Worm (Caenorhabditis elegans): ENCODE results near the gene pfk-1.2.
A peak's percentile ranks its signal among the peaks of the same experiment; 100 is the strongest.

pfk-1.2 gene

DNA sequence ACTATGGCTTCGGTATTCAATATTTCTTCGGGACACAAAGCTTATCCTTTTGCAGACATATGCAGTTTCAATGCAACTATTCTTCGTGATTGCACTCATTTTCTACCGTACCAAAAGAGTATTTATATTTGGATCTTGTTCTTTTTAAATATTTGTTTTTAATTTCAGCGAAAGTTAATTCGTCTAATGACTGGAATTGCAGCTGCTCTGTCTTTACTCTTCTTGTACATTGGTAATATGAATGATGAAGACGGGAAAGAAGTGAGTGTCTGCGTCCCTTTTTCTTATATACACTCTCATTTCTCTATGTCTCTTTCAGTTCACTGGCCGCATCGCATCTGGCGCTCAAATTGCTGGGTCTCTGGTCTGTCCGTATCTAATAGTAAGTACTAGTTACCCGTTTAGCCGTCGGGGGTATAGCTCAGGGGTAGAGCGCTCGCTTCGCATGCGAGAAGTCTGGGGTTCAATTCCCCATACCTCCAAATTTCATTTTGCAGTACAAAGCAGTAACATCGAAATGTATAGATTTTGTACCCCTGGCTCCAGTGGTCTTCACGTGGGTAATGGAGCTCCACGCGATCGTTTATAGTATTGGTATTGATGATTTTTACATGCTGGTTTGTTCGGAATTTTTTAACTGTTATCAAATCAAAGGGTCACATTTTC lies 28.3 kb upstream of the pfk-1.2 start (continued):
- no peak for TF ChIP-seq F57C9.4 (tag; optimal IDR thresholded peaks at IDR 0.05)
- TF ChIP-seq C17E4.6 (GFP tag; IDR thresholded peaks at IDR 0.05), result no peak
- TF ChIP-seq sptf-2 (GFP tag; optimal IDR thresholded peaks at IDR 0.05), result peak; percentile 47
- peak; percentile 81 for TF ChIP-seq ZK185.1 (tag; optimal IDR thresholded peaks at IDR 0.05; ENCODE audit: poor library complexity, severe bottlenecking)
- TF ChIP-seq mxl-1 (tag; optimal IDR thresholded peaks at IDR 0.05), result peak; percentile 30
- TF ChIP-seq lin-26 (GFP tag; IDR thresholded peaks at IDR 0.05), result peak; percentile 87
- TF ChIP-seq ztf-18 (tag; optimal IDR thresholded peaks at IDR 0.05), result peak; percentile 78
- peak; percentile 16; the same call in 1 of the 2 replicates for TF ChIP-seq ceh-100 (GFP tag; IDR thresholded peaks at IDR 0.05)
- peak; percentile 64 for TF ChIP-seq atf-7 (tag; optimal IDR thresholded peaks at IDR 0.05)
- TF ChIP-seq nhr-90 (tag; optimal IDR thresholded peaks at IDR 0.05), result peak; percentile 58
- peak; percentile 41 for TF ChIP-seq madf-10 (tag; optimal IDR thresholded peaks at IDR 0.05)
- TF ChIP-seq xnd-1 (tag; optimal IDR thresholded peaks at IDR 0.05), result no peak
- peak; percentile 43 for TF ChIP-seq F52B5.7 (tag; optimal IDR thresholded peaks at IDR 0.05)
- TF ChIP-seq chd-7 (tag; optimal IDR thresholded peaks at IDR 0.05), result peak; percentile 79
- TF ChIP-seq Y67H2A.10 (GFP tag; conservative IDR thresholded peaks at IDR 0.05), result no peak
- peak; percentile 20 for TF ChIP-seq sdz-38 (tag; optimal IDR thresholded peaks at IDR 0.05)
- peak; percentile 43; the same call in 1 of the 2 replicates for TF ChIP-seq C06A6.2 (GFP tag; conservative IDR thresholded peaks at IDR 0.05)
- TF ChIP-seq bed-1 (GFP tag; IDR thresholded peaks at IDR 0.05), result peak; percentile 64; the same call in 1 of the 2 replicates
- TF ChIP-seq ceh-58 (GFP tag; IDR thresholded peaks at IDR 0.05), result 0 out of 2 replicates have a peak, but pooled peaks have one; percentile 36
- peak; percentile 40 for TF ChIP-seq somi-1 (GFP tag; optimal IDR thresholded peaks at IDR 0.05)
- TF ChIP-seq rec-8 (tag; optimal IDR thresholded peaks at IDR 0.05), result peak; percentile 22 to 82
- TF ChIP-seq attf-5 (GFP tag; optimal IDR thresholded peaks at IDR 0.05), result peak; percentile 24
- TF ChIP-seq dpl-1 (GFP tag; optimal IDR thresholded peaks at IDR 0.05), result no peak

DNA sequence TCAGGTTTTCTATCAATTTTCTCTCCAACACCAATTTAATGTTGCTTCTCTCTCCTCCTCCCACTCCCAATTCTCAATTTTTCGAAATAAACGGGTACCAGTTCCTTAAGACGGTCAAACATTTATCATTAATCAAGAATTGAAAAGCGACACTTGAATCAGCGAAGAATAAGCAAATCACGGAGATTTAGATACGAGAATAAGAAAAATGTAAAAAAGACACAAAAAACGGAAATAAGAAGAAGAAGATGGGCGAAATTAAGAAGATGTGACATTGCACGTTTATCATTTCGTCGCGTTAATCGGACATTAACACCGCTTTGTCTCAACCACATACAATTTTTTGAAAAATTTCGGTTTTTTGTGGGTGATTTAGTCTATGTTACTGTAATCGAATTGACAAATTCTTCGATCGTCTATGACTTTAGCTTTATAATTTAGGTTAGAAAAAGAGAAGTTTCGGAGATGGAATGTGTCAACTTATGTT lies 27.1 kb upstream of the pfk-1.2 start, which contains the start of gene haao-1:
haao-1 (plus strand) TSS at position 437 of the 487 bp plus-strand sequence.
- TF ChIP-seq F57C9.4 (tag; optimal IDR thresholded peaks at IDR 0.05) (no peak), ceh-27 (GFP tag; optimal IDR thresholded peaks at IDR 0.05) (no peak), nhr-179 (tag; optimal IDR thresholded peaks at IDR 0.05) (no peak), ztf-3 (GFP tag; optimal IDR thresholded peaks at IDR 0.05) (no peak), rcor-1 (GFP tag; IDR thresholded peaks at IDR 0.05) (no peak), ceh-100 (GFP tag; IDR thresholded peaks at IDR 0.05) (no peak), B0019.2 (GFP tag; conservative IDR thresholded peaks at IDR 0.05) (no peak), gei-17 (GFP tag; optimal IDR thresholded peaks at IDR 0.05) (no peak), ets-4 (GFP tag; optimal IDR thresholded peaks at IDR 0.05) (no peak), madf-6 (GFP tag; IDR thresholded peaks at IDR 0.05) (no peak), lin-26 (GFP tag; IDR thresholded peaks at IDR 0.05) (no peak), Y67H2A.10 (GFP tag; conservative IDR thresholded peaks at IDR 0.05) (no peak)

DNA sequence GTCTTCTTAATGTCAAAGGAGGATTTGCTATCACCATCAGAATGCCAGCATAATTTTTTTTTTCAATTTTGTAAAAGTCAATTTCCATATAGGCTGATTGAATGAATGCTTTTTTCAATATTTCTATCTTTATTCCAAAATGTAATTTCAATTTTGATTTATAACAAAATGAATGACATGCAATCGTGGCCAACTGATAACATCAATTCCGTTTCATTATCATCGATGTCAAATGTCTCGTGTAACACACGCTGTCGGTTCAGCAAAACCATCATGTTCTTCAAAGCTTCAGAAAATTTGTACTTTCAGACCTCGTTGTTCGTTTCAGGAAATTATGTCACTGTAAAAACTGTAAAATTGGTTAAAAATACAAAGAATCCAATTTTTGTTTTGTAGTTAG lies 24.7 kb upstream of the pfk-1.2 start:
- TF ChIP-seq nhr-80 (tag; optimal IDR thresholded peaks at IDR 0.05) (peak; percentile 73), F57C9.4 (tag; optimal IDR thresholded peaks at IDR 0.05) (no peak), let-607 (tag; optimal IDR thresholded peaks at IDR 0.05) (peak; percentile 40 to 83)

DNA sequence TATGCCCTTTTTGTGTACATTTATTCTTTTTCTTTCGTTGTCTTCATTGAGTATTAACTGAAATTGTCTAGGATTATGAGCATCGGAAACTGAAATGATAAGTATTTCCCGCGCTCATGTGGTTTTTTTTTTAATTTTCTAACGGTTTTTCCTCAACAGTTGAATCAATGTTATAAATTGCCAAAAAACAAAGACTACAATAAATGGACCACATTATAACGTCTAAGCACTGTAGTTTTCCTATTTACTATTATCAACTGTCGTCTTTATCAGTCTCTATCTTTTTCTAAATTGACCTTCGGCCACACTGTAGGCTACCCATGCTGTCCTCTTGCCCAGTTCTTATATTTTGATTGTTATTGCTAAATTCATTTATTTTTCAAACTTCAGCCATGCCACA lies 23.9 kb upstream of the pfk-1.2 start, which contains the start of gene acs-14:
acs-14 (plus strand) TSS at position 391 of the 400 bp plus-strand sequence.
- peak; percentile 14 for TF ChIP-seq nhr-80 (tag; optimal IDR thresholded peaks at IDR 0.05)
- no peak for TF ChIP-seq F37B4.10 (GFP tag; IDR thresholded peaks at IDR 0.05)
